Worm (Caenorhabditis elegans) whole organism, L1 larva: Measurements from ENCODE around the gene W10G11.19.

Experiments used
- C04F5.9 ChIP-seq: sonication (generic microtip); optimal IDR thresholded peaks from 2 replicates; lab custom pipeline; 2016; ENCODE audit warnings: missing genetic modification characterization, missing compliant biosample characterization
- C16A3.4 ChIP-seq: fragments of 150-350 bp; optimal IDR thresholded peaks from 2 replicates; lab custom pipeline; 2014; ENCODE audit warnings: missing biosample characterization, missing genetic modification characterization
- C34B4.2 ChIP-seq: sonication (generic microtip); optimal IDR thresholded peaks from 2 replicates; lab custom pipeline; 2017; ENCODE audit warnings: mild to moderate bottlenecking, missing genetic modification characterization, missing compliant biosample characterization
- F16B12.6 ChIP-seq: fragments of 150-350 bp; optimal IDR thresholded peaks from 2 replicates; lab custom pipeline; 2014; ENCODE audit warnings: missing biosample characterization, missing genetic modification characterization
- Y116A8C.19 ChIP-seq: sonication (generic microtip); optimal IDR thresholded peaks from 2 replicates; lab custom pipeline; 2016; ENCODE audit warnings: missing compliant biosample characterization, missing genetic modification characterization, borderline replicate concordance
- ceh-63 ChIP-seq: fragments of 200-800 bp; sonication (Bioruptor generic); optimal IDR thresholded peaks from 2 replicates; lab custom pipeline; 2018; ENCODE audit warnings: mild to moderate bottlenecking, missing genetic modification characterization, missing compliant biosample characterization
- ceh-82 ChIP-seq, 3 experiments: fragments of 150-350 bp in 1 of 3; sonication (generic microtip) in 2 of 3; optimal IDR thresholded peaks; 2 replicates each; lab custom pipeline; 2014 to 2017; ENCODE audit warnings: missing biosample characterization in 3 of 3, missing genetic modification characterization in 3 of 3
- dsc-1 ChIP-seq: sonication (generic microtip); optimal IDR thresholded peaks from 2 replicates; lab custom pipeline; 2016; ENCODE audit warnings: mild to moderate bottlenecking, missing genetic modification characterization, missing compliant biosample characterization
- efl-1 ChIP-seq, 4 experiments: fragments of 150-350 bp; optimal IDR thresholded peaks in 3 of 4; peaks in 1 of 4; 1 replicate in 1 of 4; 2 replicates in 3 of 4; lab custom pipeline; 2014; ENCODE audit warnings: missing biosample characterization in 2 of 4, missing genetic modification characterization in 2 of 4, missing genetic modification reagents in 2 of 4
- efl-3 ChIP-seq: fragments of 200-800 bp; sonication (Bioruptor generic); optimal IDR thresholded peaks from 2 replicates; lab custom pipeline; 2018; ENCODE audit warnings: mild to moderate bottlenecking, missing genetic modification characterization, missing compliant biosample characterization
- egl-27 ChIP-seq, 2 experiments: fragments of 150-350 bp in 1 of 2; sonication (generic microtip); optimal IDR thresholded peaks; 3 replicates each; lab custom pipeline; 2017 to 2018; ENCODE audit warnings: missing biosample characterization in 2 of 2, missing genetic modification characterization in 2 of 2, missing genetic modification reagents in 2 of 2
- elt-2 ChIP-seq: sonication (generic microtip); optimal IDR thresholded peaks from 2 replicates; lab custom pipeline; 2016; ENCODE audit warnings: missing genetic modification characterization, mild to moderate bottlenecking, inconsistent platforms, missing compliant biosample characterization, missing genetic modification reagents
- elt-3 ChIP-seq, 6 experiments: fragments of 150-350 bp in 1 of 6; sonication (generic microtip); optimal IDR thresholded peaks; 2 replicates each; lab custom pipeline; 2017 to 2018; ENCODE audit warnings: missing biosample characterization in 6 of 6, missing genetic modification characterization in 6 of 6, inconsistent platforms in 1 of 6
- fkh-10 ChIP-seq: sonication (generic microtip); optimal IDR thresholded peaks from 2 replicates; lab custom pipeline; 2017; ENCODE audit warnings: missing biosample characterization, missing genetic modification reagents, missing genetic modification characterization
- fos-1 ChIP-seq: fragments of 150-350 bp; optimal IDR thresholded peaks from 2 replicates; lab custom pipeline; 2014; ENCODE audit warnings: missing biosample characterization, missing genetic modification characterization
- hlh-17 ChIP-seq: fragments of 200-800 bp; sonication (Bioruptor generic); optimal IDR thresholded peaks from 2 replicates; lab custom pipeline; 2018; ENCODE audit warnings: missing genetic modification characterization, mild to moderate bottlenecking, missing compliant biosample characterization, moderate library complexity, borderline replicate concordance
- hlh-4 ChIP-seq: sonication (generic microtip); optimal IDR thresholded peaks from 2 replicates; lab custom pipeline; 2016; ENCODE audit warnings: mild to moderate bottlenecking, missing genetic modification characterization, missing compliant biosample characterization
- hpl-2 ChIP-seq: fragments of 150-350 bp; optimal IDR thresholded peaks from 2 replicates; lab custom pipeline; 2014; ENCODE audit warnings: missing biosample characterization, missing genetic modification reagents, missing genetic modification characterization
- irx-1 ChIP-seq: sonication (generic microtip); optimal IDR thresholded peaks from 2 replicates; lab custom pipeline; 2016; ENCODE audit warnings: missing genetic modification characterization, missing compliant biosample characterization
- isw-1 ChIP-seq: fragments of 200-800 bp; sonication (Bioruptor generic); IDR thresholded peaks from 2 replicates; pipeline ENCODE4 v1.3.6; 2022; ENCODE audit warnings: missing genetic modification characterization, missing compliant biosample characterization
- jun-1 ChIP-seq: fragments of 150-350 bp; optimal IDR thresholded peaks from 2 replicates; lab custom pipeline; 2014; ENCODE audit warnings: missing biosample characterization, missing genetic modification reagents, missing genetic modification characterization
- lin-14 ChIP-seq: fragments of 200-800 bp; sonication (Bioruptor generic); optimal IDR thresholded peaks from 2 replicates; lab custom pipeline; 2018; ENCODE audit warnings: mild to moderate bottlenecking, missing genetic modification characterization, moderate library complexity, missing compliant biosample characterization
- lin-15B ChIP-seq: fragments of 150-350 bp; sonication (generic microtip); optimal IDR thresholded peaks from 3 replicates; lab custom pipeline; 2014; ENCODE audit warnings: missing biosample characterization, missing genetic modification characterization
- mab-9 ChIP-seq: fragments of 200-800 bp; sonication (Bioruptor generic); IDR thresholded peaks from 2 replicates; pipeline ENCODE4 v1.3.6; 2022; ENCODE audit warnings: missing genetic modification reagents, missing genetic modification characterization, missing compliant biosample characterization
- mef-2 ChIP-seq: fragments of 150-350 bp; optimal IDR thresholded peaks from 2 replicates; lab custom pipeline; 2014; ENCODE audit warnings: missing biosample characterization, missing genetic modification characterization
- nhr-11 ChIP-seq: fragments of 150-350 bp; optimal IDR thresholded peaks from 2 replicates; lab custom pipeline; 2014; ENCODE audit warnings: missing biosample characterization, missing genetic modification characterization
- nhr-12 ChIP-seq: sonication (generic microtip); optimal IDR thresholded peaks from 2 replicates; lab custom pipeline; 2017; ENCODE audit warnings: missing biosample characterization, missing genetic modification characterization
- nhr-19 ChIP-seq: fragments of 200-800 bp; sonication (Bioruptor generic); conservative IDR thresholded peaks from 2 replicates; pipeline ENCODE4 v1.3.6; 2022; ENCODE audit warnings: missing genetic modification characterization, missing compliant biosample characterization
- nhr-237 ChIP-seq: fragments of 150-350 bp; optimal IDR thresholded peaks from 2 replicates; lab custom pipeline; 2014; ENCODE audit warnings: missing biosample characterization, missing genetic modification characterization
- nhr-28 ChIP-seq: fragments of 150-350 bp; optimal IDR thresholded peaks from 2 replicates; lab custom pipeline; 2014; ENCODE audit warnings: missing biosample characterization, missing genetic modification characterization
- nhr-47 ChIP-seq: sonication (generic microtip); optimal IDR thresholded peaks from 2 replicates; lab custom pipeline; 2016; ENCODE audit warnings: mild to moderate bottlenecking, missing genetic modification characterization, moderate library complexity, missing compliant biosample characterization
- nhr-76 ChIP-seq: sonication (generic microtip); optimal IDR thresholded peaks from 2 replicates; lab custom pipeline; 2017; ENCODE audit warnings: missing biosample characterization, missing genetic modification characterization
- nhr-85 ChIP-seq: sonication (generic microtip); peaks from one replicate; lab custom pipeline; 2016; ENCODE audit warnings: missing genetic modification characterization, inconsistent platforms, missing compliant biosample characterization
- pag-3 ChIP-seq: sonication (generic microtip); optimal IDR thresholded peaks from 2 replicates; lab custom pipeline; 2017; ENCODE audit warnings: missing genetic modification characterization, mild to moderate bottlenecking, missing compliant biosample characterization, antibody characterized with exemption, borderline replicate concordance; ENCODE audit not compliant: insufficient read depth
- pax-3 ChIP-seq: fragments of 200-800 bp; sonication (Bioruptor generic); optimal IDR thresholded peaks from 2 replicates; lab custom pipeline; 2018; ENCODE audit warnings: mild to moderate bottlenecking, missing genetic modification characterization, moderate library complexity, missing compliant biosample characterization
- snu-23 ChIP-seq: sonication (generic microtip); optimal IDR thresholded peaks from 2 replicates; lab custom pipeline; 2016; ENCODE audit warnings: missing genetic modification characterization, missing compliant biosample characterization
- sptf-1 ChIP-seq: fragments of 150-350 bp; optimal IDR thresholded peaks from 2 replicates; lab custom pipeline; 2014; ENCODE audit warnings: missing biosample characterization, missing genetic modification characterization
- swsn-7 ChIP-seq: sonication (generic microtip); optimal IDR thresholded peaks from 2 replicates; lab custom pipeline; 2016; ENCODE audit warnings: missing genetic modification characterization, missing compliant biosample characterization
- tbx-2 ChIP-seq: sonication (generic microtip); optimal IDR thresholded peaks from 2 replicates; lab custom pipeline; 2016; ENCODE audit warnings: missing genetic modification characterization, missing compliant biosample characterization
- unc-98 ChIP-seq: fragments of 200-800 bp; sonication (Bioruptor generic); IDR thresholded peaks from 2 replicates; pipeline ENCODE4 v1.3.6; 2022; ENCODE audit warnings: missing genetic modification characterization, missing compliant biosample characterization
- vab-15 ChIP-seq: sonication (generic microtip); optimal IDR thresholded peaks from 2 replicates; lab custom pipeline; 2017; ENCODE audit warnings: missing genotype, mild to moderate bottlenecking, missing genetic modification characterization, missing compliant biosample characterization
- xbp-1 ChIP-seq: sonication (generic microtip); optimal IDR thresholded peaks from 2 replicates; lab custom pipeline; 2016; ENCODE audit warnings: missing genetic modification characterization, missing compliant biosample characterization
- zag-1 ChIP-seq: fragments of 150-350 bp; optimal IDR thresholded peaks from 2 replicates; lab custom pipeline; 2014; ENCODE audit warnings: missing biosample characterization, missing genetic modification characterization

The W10G11.19 gene

ce11 chrII:3504717-3505116 is 45.7 kb upstream of the W10G11.19 start, which contains the start of gene cyh-1:
cyh-1 (plus strand) TSS chrII:3505017.
- TF ChIP-seq ceh-82 (tag; optimal IDR thresholded peaks at IDR 0.05; lab: Kevin White, UChicago) = no peak
- no peak for TF ChIP-seq lin-14
- no peak for TF ChIP-seq nhr-237 (tag; lab: Kevin White, UChicago)
- TF ChIP-seq xbp-1 (tag; lab: Kevin White, UChicago) = no peak
- TF ChIP-seq C16A3.4 = no peak
- TF ChIP-seq efl-3 (GFP tag; lab: Kevin White, UChicago) = no peak
- TF ChIP-seq tbx-2 = no peak
- no peak for TF ChIP-seq isw-1 (GFP tag; lab: Robert Waterston, UW)
- no peak for TF ChIP-seq nhr-28
- TF ChIP-seq F16B12.6 (tag; lab: Kevin White, UChicago) = no peak
- TF ChIP-seq nhr-85 (tag; lab: Kevin White, UChicago) = no peak
- no peak for TF ChIP-seq efl-1 (optimal IDR thresholded peaks at IDR 0.05; lab: Kevin White, UChicago)
- TF ChIP-seq efl-1 (GFP tag; optimal IDR thresholded peaks at IDR 0.05 in 1 of 2; lab: Kevin White, UChicago) = no peak
- no peak for TF ChIP-seq mab-9 (GFP tag; lab: Robert Waterston, UW)
- no peak for TF ChIP-seq C04F5.9 (tag; lab: Kevin White, UChicago)
- no peak for TF ChIP-seq snu-23 (GFP tag; lab: Kevin White, UChicago)
- TF ChIP-seq mef-2 = no peak
- no peak for TF ChIP-seq C34B4.2
- TF ChIP-seq dsc-1 = no peak
- TF ChIP-seq jun-1 (tag; lab: Kevin White, UChicago) = no peak

ce11 chrII:3512240-3512639 is 38.2 kb upstream of the W10G11.19 start, which contains the start of gene Y49F6B.19:
Y49F6B.19 (minus strand) TSS chrII:3512340.
- TF ChIP-seq nhr-19 (GFP tag; lab: Robert Waterston, UW) = no peak
- TF ChIP-seq pax-3 (tag; lab: Kevin White, UChicago) = no peak
- no peak for TF ChIP-seq unc-98
- TF ChIP-seq nhr-12 = no peak
- TF ChIP-seq swsn-7 (tag; lab: Kevin White, UChicago) = no peak
- TF ChIP-seq zag-1 (tag; lab: Kevin White, UChicago) = no peak
- TF ChIP-seq elt-3 (tag; optimal IDR thresholded peaks at IDR 0.05; lab: Kevin White, UChicago) = no peak
- TF ChIP-seq sptf-1 (tag; lab: Kevin White, UChicago) = no peak
- TF ChIP-seq ceh-63 = no peak
- no peak for TF ChIP-seq nhr-76 (tag; lab: Kevin White, UChicago)
- no peak for TF ChIP-seq fos-1 (tag; lab: Kevin White, UChicago)
- TF ChIP-seq efl-1 (optimal IDR thresholded peaks at IDR 0.05; lab: Kevin White, UChicago) = no peak
- TF ChIP-seq efl-1 (GFP tag; optimal IDR thresholded peaks at IDR 0.05 in 1 of 2; lab: Kevin White, UChicago) = no peak
- no peak for TF ChIP-seq dsc-1
- TF ChIP-seq mab-9 (GFP tag; lab: Robert Waterston, UW) = no peak
- no peak for TF ChIP-seq vab-15

- TF ChIP-seq xbp-1 (tag; lab: Kevin White, UChicago) = no peak
- peak; percentile 55 for TF ChIP-seq hlh-4 (tag; lab: Kevin White, UChicago)
- TF ChIP-seq ceh-63 = no peak
- TF ChIP-seq, all 84 proteins: peak for 1
Measured at ce11 chrII:3514631-3515030, 35.8 kb upstream of the W10G11.19 start, which contains the start of gene srz-5. srz-5 (minus strand) TSS chrII:3514731.

- TF ChIP-seq fkh-10 (GFP tag; lab: Kevin White, UChicago) (no peak), pag-3 (tag; lab: Kevin White, UChicago) (no peak), nhr-47 (no peak), efl-3 (GFP tag; lab: Kevin White, UChicago) (no peak), mab-9 (GFP tag; lab: Robert Waterston, UW) (no peak), F16B12.6 (tag; lab: Kevin White, UChicago) (no peak), snu-23 (GFP tag; lab: Kevin White, UChicago) (no peak), elt-2 (tag; lab: Kevin White, UChicago) (no peak), nhr-19 (GFP tag; lab: Robert Waterston, UW) (no peak), hpl-2 (GFP tag; lab: Kevin White, UChicago) (no peak), hlh-17 (GFP tag; lab: Kevin White, UChicago) (no peak), fos-1 (tag; lab: Kevin White, UChicago) (no peak), mef-2 (no peak), irx-1 (tag; lab: Kevin White, UChicago) (no peak), egl-27 (tag; optimal IDR thresholded peaks at IDR 0.05; lab: Kevin White, UChicago) (no peak), C34B4.2 (no peak), nhr-11 (no peak), lin-15B (no peak), Y116A8C.19 (tag; lab: Kevin White, UChicago) (no peak)
Measured at ce11 chrII:3515384-3516053, 34.9 kb upstream of the W10G11.19 start, which contains the start of the genes Y49F6B.14 and clec-125. Y49F6B.14 (minus strand) TSS chrII:3515484. clec-125 (plus strand) TSS chrII:3516003.
